Worm (Caenorhabditis elegans) whole organism, L2 larva: ENCODE data around the gene Y43F8C.17.

Experiments used
- F13H6.1 ChIP-seq: sonication (generic microtip); optimal IDR thresholded peaks from 2 replicates; lab custom pipeline; 2016; ENCODE audit warnings: missing genetic modification characterization, missing compliant biosample characterization
- ZK546.5 ChIP-seq: sonication (generic microtip); optimal IDR thresholded peaks from 2 replicates; lab custom pipeline; 2017; ENCODE audit warnings: missing biosample characterization, missing genetic modification characterization
- alr-1 ChIP-seq: fragments of 150-350 bp; optimal IDR thresholded peaks from 2 replicates; lab custom pipeline; 2014; ENCODE audit warnings: missing biosample characterization, missing genetic modification characterization
- aly-2 ChIP-seq: fragments of 150-350 bp; optimal IDR thresholded peaks from 2 replicates; lab custom pipeline; 2014; ENCODE audit warnings: missing biosample characterization, missing genetic modification characterization
- ama-1 ChIP-seq: fragments of 150-350 bp; optimal IDR thresholded peaks from 2 replicates; lab custom pipeline; 2018; ENCODE audit warnings: inconsistent platforms
- ceh-82 ChIP-seq: fragments of 150-350 bp; optimal IDR thresholded peaks from 2 replicates; lab custom pipeline; 2014; ENCODE audit warnings: missing biosample characterization, missing genetic modification characterization
- egl-27 ChIP-seq: sonication (generic microtip); optimal IDR thresholded peaks from 3 replicates; lab custom pipeline; 2017; ENCODE audit warnings: missing biosample characterization, missing genetic modification reagents, missing genetic modification characterization
- elt-1 ChIP-seq: fragments of 150-350 bp; optimal IDR thresholded peaks from 2 replicates; lab custom pipeline; 2014; ENCODE audit warnings: missing biosample characterization, missing genetic modification characterization
- elt-3 ChIP-seq: sonication (generic microtip); optimal IDR thresholded peaks from 2 replicates; lab custom pipeline; 2017; ENCODE audit warnings: missing biosample characterization, missing genetic modification characterization
- fos-1 ChIP-seq: fragments of 150-350 bp; optimal IDR thresholded peaks from 2 replicates; lab custom pipeline; 2014; ENCODE audit warnings: missing biosample characterization, missing genetic modification characterization
- gmeb-1 ChIP-seq: fragments of 150-350 bp; optimal IDR thresholded peaks from 2 replicates; lab custom pipeline; 2014; ENCODE audit warnings: missing biosample characterization, missing genetic modification characterization
- lin-11 ChIP-seq: fragments of 150-350 bp; sonication (generic microtip); optimal IDR thresholded peaks from 2 replicates; lab custom pipeline; 2014; ENCODE audit warnings: missing biosample characterization, missing genetic modification characterization, inconsistent platforms, mixed read lengths
- lin-13 ChIP-seq: fragments of 150-350 bp; optimal IDR thresholded peaks from 2 replicates; lab custom pipeline; 2014; ENCODE audit warnings: missing biosample characterization, missing genetic modification reagents, missing genetic modification characterization
- lsy-2 ChIP-seq, 2 experiments: fragments of 150-350 bp in 1 of 2; sonication (generic microtip) in 1 of 2; optimal IDR thresholded peaks; 2 replicates each; lab custom pipeline; 2014 to 2017; ENCODE audit warnings: missing biosample characterization in 2 of 2, missing genetic modification characterization in 2 of 2
- nhr-10 ChIP-seq: sonication (generic microtip); optimal IDR thresholded peaks from 2 replicates; lab custom pipeline; 2017; ENCODE audit warnings: missing biosample characterization, missing genetic modification characterization
- nhr-129 ChIP-seq: fragments of 150-350 bp; optimal IDR thresholded peaks from 2 replicates; lab custom pipeline; 2014; ENCODE audit warnings: missing biosample characterization, missing genetic modification characterization
- nhr-23 ChIP-seq: fragments of 150-350 bp; optimal IDR thresholded peaks from 2 replicates; lab custom pipeline; 2014; ENCODE audit warnings: missing biosample characterization, missing genetic modification reagents, missing genetic modification characterization
- nhr-237 ChIP-seq: fragments of 150-350 bp; optimal IDR thresholded peaks from 2 replicates; lab custom pipeline; 2014; ENCODE audit warnings: missing biosample characterization, missing genetic modification characterization
- nhr-25 ChIP-seq: fragments of 150-350 bp; sonication (generic microtip); optimal IDR thresholded peaks from 3 replicates; lab custom pipeline; 2014; ENCODE audit warnings: missing biosample characterization, missing genetic modification characterization
- nhr-6 ChIP-seq: fragments of 150-350 bp; optimal IDR thresholded peaks from 2 replicates; lab custom pipeline; 2014; ENCODE audit warnings: missing biosample characterization, missing genetic modification characterization
- peb-1 ChIP-seq: fragments of 150-350 bp; optimal IDR thresholded peaks from 2 replicates; lab custom pipeline; 2014; ENCODE audit warnings: missing biosample characterization, missing genetic modification characterization
- sem-4 ChIP-seq: fragments of 150-350 bp; optimal IDR thresholded peaks from 2 replicates; lab custom pipeline; 2014; ENCODE audit warnings: missing biosample characterization, missing genetic modification reagents, missing genetic modification characterization
- sma-9 ChIP-seq, 2 experiments: fragments of 150-350 bp in 1 of 2; sonication (generic microtip) in 1 of 2; optimal IDR thresholded peaks; 2 replicates each; lab custom pipeline; 2014 to 2016; ENCODE audit warnings: missing genetic modification characterization in 2 of 2, mild to moderate bottlenecking in 1 of 2, missing biosample characterization in 1 of 2, missing compliant biosample characterization in 1 of 2, missing genetic modification reagents in 1 of 2, moderate library complexity in 1 of 2
- unc-39 ChIP-seq: fragments of 150-350 bp; optimal IDR thresholded peaks from 2 replicates; lab custom pipeline; 2014; ENCODE audit warnings: missing biosample characterization, missing genetic modification characterization
- unc-55 ChIP-seq: fragments of 150-350 bp; sonication (generic microtip); optimal IDR thresholded peaks from 3 replicates; lab custom pipeline; 2014; ENCODE audit warnings: missing biosample characterization, missing genetic modification reagents, missing genetic modification characterization
- unc-62 ChIP-seq: fragments of 150-350 bp; optimal IDR thresholded peaks from 2 replicates; lab custom pipeline; 2014; ENCODE audit warnings: missing biosample characterization, missing genetic modification reagents, missing genetic modification characterization
- zag-1 ChIP-seq: fragments of 150-350 bp; optimal IDR thresholded peaks from 2 replicates; lab custom pipeline; 2014; ENCODE audit warnings: missing biosample characterization, missing genetic modification characterization
- ztf-11 ChIP-seq: sonication (generic microtip); optimal IDR thresholded peaks from 2 replicates; lab custom pipeline; 2017; ENCODE audit warnings: missing biosample characterization, missing genetic modification characterization
- ztf-4 ChIP-seq: fragments of 150-350 bp; optimal IDR thresholded peaks from 2 replicates; lab custom pipeline; 2014; ENCODE audit warnings: missing biosample characterization, missing genetic modification characterization

Gene Y43F8C.17

DNA sequence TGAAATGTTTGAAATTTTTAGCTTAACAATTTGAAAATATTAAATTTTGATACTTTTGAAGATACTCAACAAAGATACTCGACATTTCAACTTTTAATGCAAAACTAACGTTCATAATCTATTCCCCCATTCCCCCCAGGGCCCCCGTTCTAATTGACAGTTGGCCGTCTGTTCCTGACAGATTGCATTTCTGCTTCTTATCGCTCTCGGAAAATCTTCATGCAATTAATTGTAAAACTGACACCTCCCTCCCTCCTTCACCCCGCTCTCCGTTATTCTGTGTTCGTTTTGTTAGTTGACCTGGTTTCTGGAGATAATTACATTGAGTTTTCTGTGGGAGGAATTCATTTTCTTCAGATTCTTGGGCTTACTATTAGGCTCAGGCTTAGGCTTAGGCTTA is 2.0 kb downstream of the Y43F8C.17 start:
- no peak for TF ChIP-seq unc-62 (GFP tag; lab: Kevin White, UChicago)

ce11 chrV:19718660-19719059 is 2.7 kb downstream of the Y43F8C.17 start:
- TF ChIP-seq unc-39 (tag; lab: Kevin White, UChicago), result no peak
- no peak for TF ChIP-seq alr-1 (tag; lab: Kevin White, UChicago)
- no peak for TF ChIP-seq sem-4 (tag; lab: Kevin White, UChicago)
- TF ChIP-seq ztf-11 (tag; lab: Kevin White, UChicago), result no peak
- TF ChIP-seq lin-13, result no peak

- TF ChIP-seq nhr-23 (tag; lab: Kevin White, UChicago) (no peak), lsy-2 (tag; optimal IDR thresholded peaks at IDR 0.05; lab: Kevin White, UChicago) (no peak), unc-62 (GFP tag; lab: Kevin White, UChicago) (no peak), fos-1 (tag; lab: Kevin White, UChicago) (no peak), nhr-6 (no peak), peb-1 (tag; lab: Kevin White, UChicago) (no peak), F13H6.1 (no peak), alr-1 (tag; lab: Kevin White, UChicago) (no peak), egl-27 (tag; lab: Kevin White, UChicago) (no peak)
Observed at ce11 chrV:19719253-19719652, 3.3 kb downstream of the Y43F8C.17 start, which contains the start of gene Y116F11A.6. Gene Y116F11A.6 (plus strand): TSS chrV:19719553.

ce11 chrV:19722881-19723280 is 6.9 kb downstream of the Y43F8C.17 start:
- TF ChIP-seq unc-39 (tag; lab: Kevin White, UChicago), result no peak
- peak; percentile 7 for TF ChIP-seq lin-11 (tag; lab: Kevin White, UChicago)
- TF ChIP-seq nhr-237, result no peak
- TF ChIP-seq elt-3 (tag; lab: Kevin White, UChicago), result no peak
- peak; percentile 7 for TF ChIP-seq gmeb-1 (tag; lab: Kevin White, UChicago)
- TF ChIP-seq unc-55 (GFP tag; lab: Kevin White, UChicago), result no peak
- no peak for TF ChIP-seq peb-1 (tag; lab: Kevin White, UChicago)
- no peak for TF ChIP-seq ama-1 (lab: Kevin White, UChicago)
- peak; percentile 25 for TF ChIP-seq lin-13
- TF ChIP-seq elt-1 (tag; lab: Kevin White, UChicago), result no peak
- TF ChIP-seq nhr-10 (tag; lab: Kevin White, UChicago), result no peak
- TF ChIP-seq alr-1 (tag; lab: Kevin White, UChicago), result no peak

DNA sequence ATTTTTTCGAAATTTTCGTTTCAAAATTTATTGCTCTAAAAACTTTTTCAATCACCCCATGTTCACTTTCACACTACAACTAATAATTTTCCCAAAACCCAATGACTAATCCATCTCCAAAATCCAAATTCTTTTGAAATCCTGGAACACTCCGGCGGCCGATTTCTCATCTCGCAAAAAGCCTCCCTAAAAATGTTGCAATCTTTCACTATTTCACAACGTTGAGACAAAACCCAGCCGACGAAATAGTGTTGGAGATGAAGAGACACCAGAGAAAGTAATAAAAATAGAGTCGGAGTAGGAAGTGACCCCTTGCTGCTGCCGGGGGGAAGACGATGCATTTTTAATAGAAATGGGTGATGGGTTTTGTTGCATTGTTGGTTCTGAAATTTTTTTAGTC is 8.6 kb downstream of the Y43F8C.17 start:
- no peak for TF ChIP-seq nhr-10 (tag; lab: Kevin White, UChicago)
- TF ChIP-seq ztf-11 (tag; lab: Kevin White, UChicago), result peak; percentile 5
- TF ChIP-seq unc-55 (GFP tag; lab: Kevin White, UChicago), result peak; percentile 9
- TF ChIP-seq, all 48 proteins: peak for 2

- TF ChIP-seq ceh-82 (tag; lab: Kevin White, UChicago), result no peak
- TF ChIP-seq lin-13, result peak; percentile 54
- TF ChIP-seq aly-2 (tag; lab: Kevin White, UChicago), result no peak
Observed at ce11 chrV:19727990-19728389, 12.0 kb downstream of the Y43F8C.17 start.

- TF ChIP-seq elt-1 (tag; lab: Kevin White, UChicago), result no peak
- TF ChIP-seq nhr-6, result no peak
- no peak for TF ChIP-seq ztf-4 (tag; lab: Kevin White, UChicago)
- no peak for TF ChIP-seq F13H6.1
- no peak for TF ChIP-seq ZK546.5 (tag; lab: Kevin White, UChicago)
- no peak for TF ChIP-seq zag-1 (tag; lab: Kevin White, UChicago)
- no peak for TF ChIP-seq unc-55 (GFP tag; lab: Kevin White, UChicago)
- no peak for TF ChIP-seq nhr-129 (tag; lab: Kevin White, UChicago)
- no peak for TF ChIP-seq lin-13
- no peak for TF ChIP-seq nhr-25 (tag; lab: Kevin White, UChicago)
- no peak for TF ChIP-seq sma-9 (GFP tag; optimal IDR thresholded peaks at IDR 0.05; lab: Kevin White, UChicago)
- no peak for TF ChIP-seq sma-9 (tag; optimal IDR thresholded peaks at IDR 0.05; lab: Kevin White, UChicago)
Observed at ce11 chrV:19728731-19729130, 12.8 kb downstream of the Y43F8C.17 start, which contains the start of gene Y116F11A.3. Gene Y116F11A.3 (plus strand): TSS chrV:19729031.
